Fruit fly (Drosophila melanogaster) whole organism, embryonic: Measurements from ENCODE around the gene dpr18.
A peak's percentile ranks its signal among the peaks of the same experiment; 100 is the strongest.

ENCODE experiments used
- Ada2b ChIP-seq: fragments of 200-800 bp; sonication (Bioruptor generic); IDR thresholded peaks from 2 replicates; pipeline ENCODE4 v1.3.6; 2022; ENCODE audit warnings: missing biosample characterization, missing genetic modification characterization
- CG10147 ChIP-seq: fragments of 200-800 bp; sonication (Bioruptor generic); optimal IDR thresholded peaks from 2 replicates; lab custom pipeline; 2019; ENCODE audit warnings: missing biosample characterization, mild to moderate bottlenecking, missing genetic modification characterization, moderate library complexity
- CG10209 ChIP-seq: fragments of 200-800 bp; sonication (Bioruptor generic); optimal IDR thresholded peaks from 3 replicates; lab custom pipeline; 2017; ENCODE audit warnings: missing biosample characterization, mild to moderate bottlenecking, missing genetic modification characterization, missing genetic modification reagents
- CG10543 ChIP-seq: fragments of 200-800 bp; sonication (Bioruptor generic); optimal IDR thresholded peaks from 3 replicates; lab custom pipeline; 2017; ENCODE audit warnings: missing biosample characterization, mild to moderate bottlenecking, missing genetic modification characterization, moderate library complexity
- CG11093 ChIP-seq: fragments of 200-800 bp; sonication (Bioruptor generic); IDR thresholded peaks from 3 replicates; pipeline ENCODE4 v1.3.6; 2022; ENCODE audit warnings: missing biosample characterization, missing genetic modification characterization
- CG11247 ChIP-seq: fragments of 200-800 bp; sonication (Bioruptor generic); IDR thresholded peaks from 2 replicates; pipeline ENCODE4 v1.3.6; 2022; ENCODE audit warnings: missing biosample characterization, missing genetic modification characterization
- CG11398 ChIP-seq: fragments of 200-800 bp; sonication (Bioruptor generic); optimal IDR thresholded peaks from 2 replicates; lab custom pipeline; 2016; ENCODE audit warnings: missing biosample characterization, missing genetic modification characterization
- CG11695 ChIP-seq: fragments of 200-800 bp; sonication (Bioruptor generic); IDR thresholded peaks from 3 replicates; pipeline ENCODE4 v1.3.6; 2022; ENCODE audit warnings: missing biosample characterization, missing genetic modification characterization
- CG12942 ChIP-seq: fragments of 200-800 bp; sonication (Bioruptor generic); optimal IDR thresholded peaks from 3 replicates; lab custom pipeline; 2016; ENCODE audit warnings: missing biosample characterization, missing genetic modification characterization
- CG14965 ChIP-seq: fragments of 200-800 bp; sonication (Bioruptor generic); optimal IDR thresholded peaks from 2 replicates; lab custom pipeline; 2016; ENCODE audit warnings: missing biosample characterization, missing genetic modification characterization, borderline replicate concordance
- CG1647 ChIP-seq: fragments of 200-800 bp; sonication (Bioruptor generic); optimal IDR thresholded peaks from 3 replicates; lab custom pipeline; 2016; ENCODE audit warnings: missing biosample characterization, missing genetic modification characterization
- CG16863 ChIP-seq: fragments of 200-800 bp; sonication (Bioruptor generic); optimal IDR thresholded peaks from 3 replicates; lab custom pipeline; 2016; ENCODE audit warnings: missing biosample characterization, missing genetic modification characterization
- CG17361 ChIP-seq: fragments of 200-800 bp; sonication (Bioruptor generic); IDR thresholded peaks from 3 replicates; pipeline ENCODE4 v1.3.6; 2022; ENCODE audit warnings: missing biosample characterization, missing genetic modification characterization
- CG30431 ChIP-seq: fragments of 200-800 bp; sonication (Bioruptor generic); optimal IDR thresholded peaks from 2 replicates; lab custom pipeline; 2017; ENCODE audit warnings: missing biosample characterization, missing genetic modification characterization
- CG42726 ChIP-seq: fragments of 200-800 bp; sonication (Bioruptor generic); IDR thresholded peaks from 2 replicates; pipeline ENCODE4 v1.3.6; 2022; ENCODE audit warnings: missing biosample characterization, missing genetic modification characterization; ENCODE audit not compliant: partially characterized antibody
- CG4730 ChIP-seq: fragments of 200-800 bp; sonication (Bioruptor generic); IDR thresholded peaks from 2 replicates; pipeline ENCODE4 v1.3.6; 2022; ENCODE audit warnings: missing biosample characterization, missing genetic modification characterization
- CG8290 ChIP-seq, 3 experiments: fragments of 200-800 bp; sonication (Bioruptor generic); optimal IDR thresholded peaks; 2 replicates each; lab custom pipeline; 2016 to 2019; ENCODE audit warnings: missing biosample characterization in 3 of 3, missing genetic modification characterization in 3 of 3, mild to moderate bottlenecking in 2 of 3, moderate library complexity in 1 of 3
- CG9437 ChIP-seq: fragments of 200-800 bp; sonication (Bioruptor generic); optimal IDR thresholded peaks from 2 replicates; lab custom pipeline; 2018; ENCODE audit warnings: missing biosample characterization, mild to moderate bottlenecking, missing genetic modification characterization
- Camta ChIP-seq: fragments of 200-800 bp; sonication (Bioruptor generic); optimal IDR thresholded peaks from 2 replicates; lab custom pipeline; 2016; ENCODE audit warnings: missing biosample characterization, missing genetic modification characterization
- CoRest ChIP-seq: fragments of 200-800 bp; sonication (Bioruptor generic); optimal IDR thresholded peaks from 3 replicates; lab custom pipeline; 2018; ENCODE audit warnings: missing biosample characterization, mild to moderate bottlenecking, missing genetic modification characterization, moderate library complexity
- Dbx ChIP-seq: fragments of 200-800 bp; sonication (Bioruptor generic); IDR thresholded peaks from 3 replicates; pipeline ENCODE4 v1.3.6; 2022; ENCODE audit warnings: missing biosample characterization, missing genetic modification characterization
- Elba2 ChIP-seq: fragments of 200-800 bp; sonication (Bioruptor generic); optimal IDR thresholded peaks from 3 replicates; lab custom pipeline; 2016; ENCODE audit warnings: missing biosample characterization, missing genetic modification characterization
- Ets97D ChIP-seq: fragments of 200-800 bp; sonication (Bioruptor generic); optimal IDR thresholded peaks from 3 replicates; lab custom pipeline; 2016; ENCODE audit warnings: missing biosample characterization, missing genetic modification characterization
- Fer3 ChIP-seq: fragments of 200-800 bp; sonication (Bioruptor generic); optimal IDR thresholded peaks from 2 replicates; lab custom pipeline; 2018; ENCODE audit warnings: missing biosample characterization, mild to moderate bottlenecking, missing genetic modification characterization, moderate library complexity
- H2.0 ChIP-seq: fragments of 200-800 bp; sonication (Bioruptor generic); IDR thresholded peaks from 2 replicates; pipeline ENCODE4 v1.3.6; 2022; ENCODE audit warnings: missing biosample characterization, missing genetic modification characterization
- Max ChIP-seq: fragments of 200-800 bp; sonication (Bioruptor generic); optimal IDR thresholded peaks from 2 replicates; lab custom pipeline; 2016; ENCODE audit warnings: missing biosample characterization, mild to moderate bottlenecking, missing genetic modification characterization
- NC2β ChIP-seq: fragments of 200-800 bp; sonication (Bioruptor generic); optimal IDR thresholded peaks from 2 replicates; lab custom pipeline; 2016; ENCODE audit warnings: missing biosample characterization, missing genetic modification characterization
- Rfx ChIP-seq: fragments of 200-800 bp; sonication (Bioruptor generic); IDR thresholded peaks from 2 replicates; pipeline ENCODE4 v1.3.6; 2022; ENCODE audit warnings: missing biosample characterization, missing genetic modification characterization
- YL-1 ChIP-seq: fragments of 200-800 bp; sonication (Bioruptor generic); optimal IDR thresholded peaks from 3 replicates; lab custom pipeline; 2017; ENCODE audit warnings: missing biosample characterization, mild to moderate bottlenecking, missing genetic modification characterization
- abd-A ChIP-seq: fragments of 200-800 bp; sonication (Bioruptor generic); optimal IDR thresholded peaks from 3 replicates; lab custom pipeline; 2019; ENCODE audit warnings: missing biosample characterization, mild to moderate bottlenecking, missing genetic modification characterization, moderate library complexity
- btn ChIP-seq: fragments of 200-800 bp; sonication (Bioruptor generic); optimal IDR thresholded peaks from 2 replicates; lab custom pipeline; 2016; ENCODE audit warnings: missing biosample characterization, missing genetic modification characterization
- dimm ChIP-seq: fragments of 200-800 bp; sonication (Bioruptor generic); IDR thresholded peaks from 2 replicates; pipeline ENCODE4 v1.3.6; 2022; ENCODE audit warnings: missing biosample characterization, missing genetic modification characterization
- emc ChIP-seq: fragments of 200-800 bp; sonication (Bioruptor generic); optimal IDR thresholded peaks from 2 replicates; lab custom pipeline; 2016; ENCODE audit warnings: missing biosample characterization, missing genetic modification characterization
- eve ChIP-seq, 2 experiments: fragments of >200 bp; optimal IDR thresholded peaks; 2 replicates each; lab custom pipeline; 2017; ENCODE audit warnings: missing biosample characterization in 2 of 2, missing genetic modification characterization in 2 of 2
- exex ChIP-seq: fragments of 200-800 bp; sonication (Bioruptor generic); optimal IDR thresholded peaks from 4 replicates; lab custom pipeline; 2018; ENCODE audit warnings: missing biosample characterization, mild to moderate bottlenecking, missing genetic modification characterization, moderate library complexity
- fd64A ChIP-seq: fragments of 200-800 bp; sonication (Bioruptor generic); optimal IDR thresholded peaks from 3 replicates; lab custom pipeline; 2018; ENCODE audit warnings: missing biosample characterization, mild to moderate bottlenecking, missing genetic modification characterization
- grau ChIP-seq: fragments of 200-800 bp; optimal IDR thresholded peaks from 3 replicates; lab custom pipeline; 2019; ENCODE audit warnings: missing biosample characterization, mild to moderate bottlenecking, missing genetic modification characterization, moderate library complexity
- h ChIP-seq: fragments of >200 bp; optimal IDR thresholded peaks from 2 replicates; lab custom pipeline; 2017
- hb ChIP-seq: fragments of 200-800 bp; sonication (Bioruptor generic); IDR thresholded peaks from 3 replicates; pipeline ENCODE4 v1.3.6; 2022; ENCODE audit warnings: missing biosample characterization, missing genetic modification characterization; ENCODE audit not compliant: partially characterized antibody
- hbn ChIP-seq: fragments of 200-800 bp; sonication (Bioruptor generic); IDR thresholded peaks from 2 replicates; pipeline ENCODE4 v1.3.6; 2022; ENCODE audit warnings: missing biosample characterization, missing genetic modification characterization; ENCODE audit not compliant: partially characterized antibody
- hkb ChIP-seq, 2 experiments: fragments of 200-800 bp in 1 of 2; fragments of >200 bp in 1 of 2; sonication (Bioruptor generic) in 1 of 2; IDR thresholded peaks in 1 of 2; optimal IDR thresholded peaks in 1 of 2; 2 replicates each; pipeline versions ENCODE4 v1.3.6 to Lab custom; 2017 to 2022; ENCODE audit warnings: missing biosample characterization in 1 of 2, missing genetic modification characterization in 1 of 2
- ind ChIP-seq: fragments of 200-800 bp; sonication (Bioruptor generic); optimal IDR thresholded peaks from 3 replicates; lab custom pipeline; 2016; ENCODE audit warnings: missing biosample characterization, missing genetic modification characterization
- lola ChIP-seq, 3 experiments: fragments of >200 bp in 2 of 3; fragments of 200-800 bp in 1 of 3; sonication (Bioruptor generic) in 1 of 3; optimal IDR thresholded peaks; 2 replicates each; lab custom pipeline; 2017 to 2019; ENCODE audit warnings: missing biosample characterization in 3 of 3, missing genetic modification characterization in 3 of 3, mild to moderate bottlenecking in 1 of 3, moderate library complexity in 1 of 3
- lov ChIP-seq, 2 experiments: fragments of 200-800 bp in 1 of 2; fragments of >200 bp in 1 of 2; sonication (Bioruptor generic) in 1 of 2; IDR thresholded peaks in 1 of 2; optimal IDR thresholded peaks in 1 of 2; 2 replicates in 1 of 2; 3 replicates in 1 of 2; pipeline versions ENCODE4 v1.3.6 to Lab custom; 2017 to 2022; ENCODE audit warnings: missing biosample characterization in 1 of 2, missing genetic modification characterization in 1 of 2
- sna ChIP-seq: fragments of 200-800 bp; sonication (Bioruptor generic); IDR thresholded peaks from 2 replicates; pipeline ENCODE4 v1.3.6; 2022; ENCODE audit warnings: missing biosample characterization, missing genetic modification characterization; ENCODE audit not compliant: partially characterized antibody
- tna ChIP-seq: fragments of 200-800 bp; sonication (Bioruptor generic); IDR thresholded peaks from 2 replicates; pipeline ENCODE4 v1.3.6; 2022; ENCODE audit warnings: missing biosample characterization, missing genetic modification characterization; ENCODE audit not compliant: partially characterized antibody
- zfh1 ChIP-seq: fragments of 200-800 bp; sonication (Bioruptor generic); IDR thresholded peaks from 3 replicates; pipeline ENCODE4 v1.3.6; 2022; ENCODE audit warnings: missing biosample characterization, missing genetic modification characterization

Gene dpr18

DNA sequence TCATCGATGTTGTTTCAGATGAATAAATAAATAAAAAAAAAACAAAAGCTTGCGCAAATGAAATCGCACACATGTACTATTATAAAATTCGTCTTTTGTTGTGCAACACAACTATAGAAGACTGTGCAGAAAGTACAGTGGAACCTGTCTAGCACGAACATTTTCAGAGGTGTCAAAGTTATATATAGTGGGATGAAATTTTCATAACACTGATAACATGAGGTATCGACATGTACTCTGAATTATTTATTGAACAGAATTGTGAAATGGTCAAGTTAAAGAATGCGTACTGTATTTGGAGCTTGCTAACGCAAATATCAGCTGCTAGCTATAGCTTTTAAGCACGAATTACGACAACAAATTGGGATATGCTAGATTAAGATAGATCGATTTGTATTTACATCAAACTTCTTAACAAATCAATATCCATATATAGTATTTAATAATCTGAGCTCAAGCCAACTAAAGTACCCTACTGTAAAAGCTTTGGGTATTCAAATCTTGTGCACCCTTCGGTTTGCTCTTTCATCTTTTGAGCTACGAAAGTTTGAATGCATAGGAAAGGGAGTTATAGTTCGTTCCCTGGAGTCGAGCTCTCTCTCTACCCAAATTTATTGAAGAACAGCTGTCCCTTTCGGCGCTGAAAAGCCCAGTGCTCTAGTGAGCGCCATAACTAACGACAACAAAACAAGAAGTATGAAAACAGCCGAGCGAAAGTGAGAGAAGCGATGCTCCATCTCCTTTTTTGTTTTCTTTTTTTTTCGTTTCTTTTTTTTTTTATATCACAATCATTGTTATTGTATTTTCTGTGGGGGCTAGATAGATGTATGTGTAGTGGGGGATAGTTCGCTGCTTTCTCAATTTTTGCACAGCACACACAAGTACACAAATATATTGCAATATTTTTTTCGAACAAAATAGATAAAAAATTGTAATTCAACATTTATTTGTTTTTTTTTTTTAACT, 26.9 kb downstream of the dpr18 start (continued):
- TF ChIP-seq Rfx (GFP tag; lab: Robert Waterston, UW), result peak; percentile 95
- peak in 1 of 2 experiments; percentile 86 for TF ChIP-seq eve (GFP tag; optimal IDR thresholded peaks at IDR 0.05; lab: Kevin White, UChicago)
- no peak for TF ChIP-seq lola (GFP tag; optimal IDR thresholded peaks at IDR 0.05; lab: Kevin White, UChicago)
- TF ChIP-seq Ets97D (GFP tag; lab: Kevin White, UChicago), result peak; percentile 64
- TF ChIP-seq sna, result no peak
- peak; percentile 46 for TF ChIP-seq YL-1 (GFP tag; lab: Kevin White, UChicago)
- peak; percentile 84 for TF ChIP-seq emc
- peak; percentile 85 for TF ChIP-seq CG17361
- TF ChIP-seq hb, result no peak
- TF ChIP-seq CoRest (tag; lab: Kevin White, UChicago), result peak; percentile 93
- peak; percentile 83 for TF ChIP-seq CG16863 (GFP tag; lab: Kevin White, UChicago)
- TF ChIP-seq H2.0 (GFP tag; lab: Robert Waterston, UW), result peak; percentile 94
- TF ChIP-seq Max, result peak; percentile 86
- TF ChIP-seq ind (GFP tag; lab: Kevin White, UChicago), result peak; percentile 94
- TF ChIP-seq CG11695, result peak; percentile 87
- TF ChIP-seq hbn, result no peak
- TF ChIP-seq h, result no peak

DNA sequence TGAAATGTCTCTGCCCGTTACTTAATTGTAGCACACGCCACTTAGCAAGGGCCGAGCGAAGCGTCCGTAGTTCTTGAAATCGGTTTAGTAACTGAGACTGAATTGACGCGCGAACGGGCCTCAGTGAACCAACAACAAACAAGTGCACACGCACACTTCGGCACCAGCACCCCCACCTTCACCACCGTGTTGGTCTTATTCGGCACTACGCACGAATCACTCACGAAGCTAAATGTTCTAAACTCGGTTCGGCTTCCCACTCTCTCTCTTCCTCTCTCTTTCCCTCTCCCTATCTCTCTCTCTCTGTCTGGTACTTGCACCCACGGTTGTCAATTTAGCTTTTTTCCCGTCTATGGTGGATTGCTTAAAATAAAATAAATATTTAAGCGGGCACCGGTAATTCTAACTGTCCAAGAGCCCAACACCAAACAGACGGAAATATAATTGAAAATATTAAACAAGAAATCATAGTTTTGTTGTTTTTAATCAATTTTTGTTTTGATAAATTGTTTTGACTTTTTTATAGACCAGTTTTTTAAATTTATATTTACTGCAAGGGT, 28.0 kb downstream of the dpr18 start, which contains the start of gene Tob:
Gene Tob, minus strand, starts transcription at position 65 of the 560 bp plus-strand sequence.
- TF ChIP-seq tna (GFP tag; lab: Robert Waterston, UW) (peak; percentile 15; the same call in 1 of the 2 replicates), btn (GFP tag; lab: Kevin White, UChicago) (no peak), hkb (optimal IDR thresholded peaks at IDR 0.05; lab: Kevin White, UChicago) (no peak), hkb (GFP tag; IDR thresholded peaks at IDR 0.05; lab: Robert Waterston, UW) (peak; percentile 30; the same call in 1 of the 2 replicates), CG14965 (GFP tag; lab: Kevin White, UChicago) (no peak), grau (tag; lab: Kevin White, UChicago) (no peak), Dbx (peak; percentile 40; the same call in 2 of the 3 replicates), CG10543 (peak; percentile 81), NC2β (no peak), Elba2 (GFP tag; lab: Kevin White, UChicago) (peak; percentile 40), CG10147 (GFP tag; lab: Kevin White, UChicago) (no peak), zfh1 (GFP tag; lab: Robert Waterston, UW) (no peak), Ada2b (GFP tag; lab: Robert Waterston, UW) (no peak), Camta (GFP tag; lab: Kevin White, UChicago) (no peak), CG4730 (no peak), abd-A (tag; lab: Kevin White, UChicago) (peak; percentile 46), CG30431 (GFP tag; lab: Kevin White, UChicago) (no peak), CG9437 (GFP tag; lab: Kevin White, UChicago) (no peak), lov (optimal IDR thresholded peaks at IDR 0.05; lab: Kevin White, UChicago) (no peak), lov (GFP tag; IDR thresholded peaks at IDR 0.05; lab: Robert Waterston, UW) (no peak), CG11247 (GFP tag; lab: Robert Waterston, UW) (no peak), CG42726 (peak; percentile 44; the same call in 1 of the 2 replicates), dimm (GFP tag; lab: Robert Waterston, UW) (no peak), exex (tag; lab: Kevin White, UChicago) (peak; percentile 13), CG8290 (GFP tag; optimal IDR thresholded peaks at IDR 0.05; lab: Kevin White, UChicago) (no peak), CG8290 (tag; optimal IDR thresholded peaks at IDR 0.05; lab: Kevin White, UChicago) (peak in 1 of 2 experiments; percentile 82), CG11093 (GFP tag; lab: Robert Waterston, UW) (no peak), CG1647 (GFP tag; lab: Kevin White, UChicago) (no peak), Fer3 (no peak), CG12942 (GFP tag; lab: Kevin White, UChicago) (no peak), CG11398 (GFP tag; lab: Kevin White, UChicago) (no peak), fd64A (GFP tag; lab: Kevin White, UChicago) (peak; percentile 12), CG10209 (GFP tag; lab: Kevin White, UChicago) (no peak)
